Fruit fly (Drosophila melanogaster): ENCODE data around the gene pzg.

Gene pzg

DNA sequence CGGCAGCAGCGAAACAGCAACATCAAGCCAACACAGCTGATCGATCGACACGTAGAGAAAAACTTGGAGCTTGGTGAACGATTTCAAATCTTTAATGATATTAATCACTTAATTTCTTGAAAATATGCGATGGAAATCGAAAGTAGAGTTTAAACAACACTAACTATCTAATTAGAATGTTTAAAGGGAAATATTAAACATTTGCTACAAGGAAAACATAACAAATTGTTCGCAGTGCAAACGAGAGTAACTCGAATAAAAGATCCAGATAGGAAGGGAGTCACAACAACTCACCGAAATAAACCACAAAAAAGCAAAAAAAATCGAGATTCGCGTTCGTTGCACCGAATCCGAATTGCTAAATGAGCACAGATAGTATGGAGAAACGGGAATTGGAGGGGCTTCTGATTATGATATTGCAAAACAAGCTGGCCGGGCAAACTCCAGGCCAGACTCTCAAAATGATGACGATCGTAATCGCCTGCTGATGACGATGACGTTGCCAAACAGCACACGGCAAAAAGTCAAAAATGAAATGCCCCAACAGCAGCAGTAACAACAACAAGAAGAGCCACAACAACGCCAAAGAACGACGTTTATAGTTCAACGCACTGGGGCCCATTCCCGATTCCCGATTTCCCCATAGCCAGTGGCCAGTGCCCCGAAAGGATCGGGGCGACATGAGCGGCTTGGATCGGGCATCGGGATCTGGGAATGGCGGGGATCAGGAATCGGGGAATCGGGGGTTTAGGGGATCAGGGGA is 32.0 kb upstream of the pzg start (continued):
- TF ChIP-seq hkb (optimal IDR thresholded peaks at IDR 0.05) (no peak), hkb (GFP tag; IDR thresholded peaks at IDR 0.05) (peak; percentile 35; the same call in 1 of the 2 replicates), ind (GFP tag; optimal IDR thresholded peaks at IDR 0.05) (peak; percentile 29), CG34224 (GFP tag; IDR thresholded peaks at IDR 0.05; ENCODE audit: partially characterized antibody) (no peak), pita (GFP tag; optimal IDR thresholded peaks at IDR 0.05) (no peak), CG2129 (GFP tag; IDR thresholded peaks at IDR 0.05; ENCODE audit: partially characterized antibody) (no peak), Nf-YB (GFP tag; optimal IDR thresholded peaks at IDR 0.05) (no peak), CoRest (tag; optimal IDR thresholded peaks at IDR 0.05) (peak; percentile 50), CG42726 (GFP tag; IDR thresholded peaks at IDR 0.05; ENCODE audit: partially characterized antibody) (no peak), gsb-n (tag; optimal IDR thresholded peaks at IDR 0.05) (peak; percentile 25), CG17829 (tag; optimal IDR thresholded peaks at IDR 0.05) (peak; percentile 65), jumu (GFP tag; optimal IDR thresholded peaks at IDR 0.05) (no peak), Xrp1 (GFP tag; IDR thresholded peaks at IDR 0.05) (0 out of 2 replicates have a peak, but pooled peaks have one; percentile 49), pum (GFP tag; optimal IDR thresholded peaks at IDR 0.05) (peak; percentile 23), Dp (GFP tag; optimal IDR thresholded peaks at IDR 0.05) (no peak), fd96Cb (tag; optimal IDR thresholded peaks at IDR 0.05) (peak; percentile 62), CG32772 (GFP tag; IDR thresholded peaks at IDR 0.05) (no peak), Hsf (GFP tag; optimal IDR thresholded peaks at IDR 0.05) (peak; percentile 21), dan (GFP tag; IDR thresholded peaks at IDR 0.05) (no peak), ranshi (GFP tag; IDR thresholded peaks at IDR 0.05) (peak; percentile 20; the same call in 1 of the 2 replicates), CG30431 (GFP tag; optimal IDR thresholded peaks at IDR 0.05) (no peak), lab (GFP tag; optimal IDR thresholded peaks at IDR 0.05) (peak; percentile 14), Eip74EF (GFP tag; optimal IDR thresholded peaks at IDR 0.05) (no peak), CG13624 (GFP tag; optimal IDR thresholded peaks at IDR 0.05) (no peak), GATAe (GFP tag; conservative IDR thresholded peaks at IDR 0.05) (no peak), zfh2 (GFP tag; optimal IDR thresholded peaks at IDR 0.05) (no peak), Trl (optimal IDR thresholded peaks at IDR 0.05) (no peak), Trl (GFP tag; optimal IDR thresholded peaks at IDR 0.05) (no peak), CG11085 (GFP tag; IDR thresholded peaks at IDR 0.05) (0 out of 2 replicates have a peak, but pooled peaks have one; percentile 18), pan (optimal IDR thresholded peaks at IDR 0.05) (no peak), pan (GFP tag; optimal IDR thresholded peaks at IDR 0.05 in 1 of 2, IDR thresholded peaks at IDR 0.05 in 1 of 2) (no peak), CG17328 (GFP tag; IDR thresholded peaks at IDR 0.05) (no peak; the same call in 1 of the 2 replicates), CHES-1-like (GFP tag; optimal IDR thresholded peaks at IDR 0.05) (no peak), HLH4C (GFP tag; IDR thresholded peaks at IDR 0.05; ENCODE audit: partially characterized antibody) (no peak), ERR (GFP tag; optimal IDR thresholded peaks at IDR 0.05) (no peak), CG11093 (GFP tag; IDR thresholded peaks at IDR 0.05) (no peak), luna (GFP tag; optimal IDR thresholded peaks at IDR 0.05) (no peak), CG3163 (GFP tag; optimal IDR thresholded peaks at IDR 0.05) (no peak), ssp (GFP tag; IDR thresholded peaks at IDR 0.05) (no peak), Side (GFP tag; optimal IDR thresholded peaks at IDR 0.05) (no peak), CG8290 (GFP tag; optimal IDR thresholded peaks at IDR 0.05) (no peak), CG8290 (tag; optimal IDR thresholded peaks at IDR 0.05) (no peak), CG16813 (GFP tag; IDR thresholded peaks at IDR 0.05; ENCODE audit: partially characterized antibody) (no peak), CG31224 (GFP tag; IDR thresholded peaks at IDR 0.05) (no peak), repo (GFP tag; optimal IDR thresholded peaks at IDR 0.05) (no peak), da (GFP tag; optimal IDR thresholded peaks at IDR 0.05) (no peak), CG7928 (GFP tag; optimal IDR thresholded peaks at IDR 0.05) (no peak), slbo (GFP tag; IDR thresholded peaks at IDR 0.05) (no peak), klu (GFP tag; IDR thresholded peaks at IDR 0.05) (no peak), Ravus (GFP tag; IDR thresholded peaks at IDR 0.05) (no peak), ken (GFP tag; IDR thresholded peaks at IDR 0.05) (no peak)

Data from whole organism, embryonic.